Worm (Caenorhabditis elegans) whole organism, L4 larva: Measurements from ENCODE around the gene F22F7.3.

ENCODE experiments used
- F37D6.2 ChIP-seq: sonication (generic microtip); optimal IDR thresholded peaks from 2 replicates; lab custom pipeline; 2016; ENCODE audit warnings: mild to moderate bottlenecking, missing genetic modification characterization, missing compliant biosample characterization
- T26A8.4 ChIP-seq: fragments of 200-800 bp; sonication (Bioruptor generic); IDR thresholded peaks from 2 replicates; pipeline ENCODE4 v1.3.6; 2022; ENCODE audit warnings: missing genetic modification characterization, missing compliant biosample characterization
- Y75B8A.6 ChIP-seq: fragments of 200-800 bp; sonication (Bioruptor generic); IDR thresholded peaks from 2 replicates; pipeline ENCODE4 v1.3.6; 2022; ENCODE audit warnings: missing genetic modification reagents, missing genetic modification characterization, missing compliant biosample characterization
- ZK337.2 ChIP-seq: fragments of 200-800 bp; sonication (Bioruptor generic); IDR thresholded peaks from 2 replicates; pipeline ENCODE4 v1.3.6; 2022; ENCODE audit warnings: missing genetic modification reagents, missing genetic modification characterization, missing compliant biosample characterization
- aly-2 ChIP-seq: sonication (generic microtip); optimal IDR thresholded peaks from 2 replicates; lab custom pipeline; 2018; ENCODE audit warnings: missing biosample characterization, missing genetic modification characterization
- arid-1 ChIP-seq: fragments of 200-800 bp; sonication (Bioruptor generic); conservative IDR thresholded peaks from 2 replicates; pipeline ENCODE4 v1.3.6; 2022; ENCODE audit warnings: missing genetic modification reagents, missing genetic modification characterization, missing compliant biosample characterization
- attf-4 ChIP-seq: sonication (generic microtip); optimal IDR thresholded peaks from 3 replicates; lab custom pipeline; 2017; ENCODE audit warnings: missing biosample characterization, missing genetic modification characterization
- ceh-20 ChIP-seq: fragments of 200-800 bp; sonication (Bioruptor generic); IDR thresholded peaks from 2 replicates; pipeline ENCODE4 v1.3.6; 2022; ENCODE audit warnings: missing genetic modification reagents, missing genetic modification characterization, missing compliant biosample characterization
- ceh-28 ChIP-seq: fragments of 150-350 bp; optimal IDR thresholded peaks from 2 replicates; lab custom pipeline; 2014; ENCODE audit warnings: missing biosample characterization, missing genetic modification reagents, missing genetic modification characterization
- ceh-32 ChIP-seq: sonication (generic microtip); optimal IDR thresholded peaks from 2 replicates; lab custom pipeline; 2016; ENCODE audit warnings: mild to moderate bottlenecking, missing genetic modification characterization, missing compliant biosample characterization; ENCODE audit not compliant: poor library complexity
- ceh-44 ChIP-seq: fragments of 200-800 bp; sonication (Bioruptor generic); IDR thresholded peaks from 2 replicates; pipeline ENCODE4 v1.3.6; 2022; ENCODE audit warnings: missing genetic modification reagents, missing genetic modification characterization, missing compliant biosample characterization
- cey-2 ChIP-seq: sonication (generic microtip); optimal IDR thresholded peaks from 3 replicates; lab custom pipeline; 2017; ENCODE audit warnings: missing genetic modification characterization, mild to moderate bottlenecking, missing compliant biosample characterization, antibody characterized with exemption, borderline replicate concordance; ENCODE audit not compliant: insufficient read depth
- ctbp-1 ChIP-seq: fragments of 200-800 bp; sonication (Bioruptor generic); IDR thresholded peaks from 2 replicates; pipeline ENCODE4 v1.3.6; 2022; ENCODE audit warnings: missing genetic modification reagents, missing genetic modification characterization, missing compliant biosample characterization
- daf-16 ChIP-seq, 3 experiments: sonication (generic microtip); optimal IDR thresholded peaks; 2 replicates each; lab custom pipeline; 2016 to 2017; ENCODE audit warnings: missing genetic modification characterization in 3 of 3, missing genetic modification reagents in 3 of 3, mild to moderate bottlenecking in 2 of 3, missing compliant biosample characterization in 2 of 3, missing biosample characterization in 1 of 3, moderate library complexity in 1 of 3
- daf-19 ChIP-seq: fragments of 200-800 bp; sonication (Bioruptor generic); conservative IDR thresholded peaks from 2 replicates; pipeline ENCODE4 v1.3.6; 2022; ENCODE audit warnings: missing genetic modification characterization, missing compliant biosample characterization
- dmd-9 ChIP-seq: fragments of 200-800 bp; sonication (Bioruptor generic); IDR thresholded peaks from 2 replicates; pipeline ENCODE4 v1.3.6; 2022; ENCODE audit warnings: missing genetic modification reagents, missing genetic modification characterization, missing compliant biosample characterization
- dpl-1 ChIP-seq: fragments of 150-350 bp; optimal IDR thresholded peaks from 2 replicates; lab custom pipeline; 2014; ENCODE audit warnings: missing biosample characterization, missing genetic modification reagents, missing genetic modification characterization
- dve-1 ChIP-seq: sonication (generic microtip); optimal IDR thresholded peaks from 2 replicates; lab custom pipeline; 2017; ENCODE audit warnings: antibody characterized with exemption, mild to moderate bottlenecking, missing genetic modification characterization, missing compliant biosample characterization; ENCODE audit not compliant: insufficient read depth
- fos-1 ChIP-seq: fragments of 150-350 bp; optimal IDR thresholded peaks from 2 replicates; lab custom pipeline; 2014; ENCODE audit warnings: missing biosample characterization, missing genetic modification characterization
- gei-8 ChIP-seq: fragments of 200-800 bp; sonication (Bioruptor generic); optimal IDR thresholded peaks from 2 replicates; lab custom pipeline; 2018; ENCODE audit warnings: mild to moderate bottlenecking, missing genetic modification characterization, missing compliant biosample characterization
- hif-1 ChIP-seq, 2 experiments: sonication (generic microtip); optimal IDR thresholded peaks; 2 replicates each; lab custom pipeline; 2016 to 2017; ENCODE audit warnings: missing compliant biosample characterization in 2 of 2, missing genetic modification characterization in 2 of 2, missing genetic modification reagents in 2 of 2, missing genotype in 2 of 2, mild to moderate bottlenecking in 1 of 2
- hlh-11 ChIP-seq: fragments of 200-800 bp; sonication (Bioruptor generic); optimal IDR thresholded peaks from 2 replicates; lab custom pipeline; 2018; ENCODE audit warnings: mild to moderate bottlenecking, missing genetic modification characterization, missing compliant biosample characterization
- hlh-30 ChIP-seq: sonication (generic microtip); optimal IDR thresholded peaks from 2 replicates; lab custom pipeline; 2017; ENCODE audit warnings: antibody characterized with exemption, mild to moderate bottlenecking, missing genetic modification characterization, missing compliant biosample characterization; ENCODE audit not compliant: insufficient read depth
- hmg-1.1 ChIP-seq: fragments of 200-800 bp; sonication (Bioruptor generic); IDR thresholded peaks from 2 replicates; pipeline ENCODE4 v1.3.6; 2022; ENCODE audit warnings: missing genetic modification reagents, missing genetic modification characterization, missing compliant biosample characterization
- lin-1 ChIP-seq: fragments of 200-800 bp; sonication (Bioruptor generic); IDR thresholded peaks from 2 replicates; pipeline ENCODE4 v1.3.6; 2022; ENCODE audit warnings: missing genetic modification reagents, missing genetic modification characterization, missing compliant biosample characterization
- lin-29 ChIP-seq: fragments of 200-800 bp; sonication (Bioruptor generic); IDR thresholded peaks from 2 replicates; pipeline ENCODE4 v1.3.6; 2022; ENCODE audit warnings: missing genetic modification reagents, missing genetic modification characterization, missing compliant biosample characterization
- lir-3 ChIP-seq: sonication (generic microtip); optimal IDR thresholded peaks from 2 replicates; lab custom pipeline; 2016; ENCODE audit warnings: mild to moderate bottlenecking, missing genetic modification characterization, missing compliant biosample characterization
- madf-9 ChIP-seq: fragments of 200-800 bp; sonication (Bioruptor generic); conservative IDR thresholded peaks from 2 replicates; pipeline ENCODE4 v1.3.6; 2022; ENCODE audit warnings: missing genetic modification reagents, missing genetic modification characterization, missing compliant biosample characterization
- mep-1 ChIP-seq: fragments of 150-350 bp; sonication (generic microtip); optimal IDR thresholded peaks from 3 replicates; lab custom pipeline; 2014; ENCODE audit warnings: missing biosample characterization, missing genetic modification characterization
- mes-2 ChIP-seq: sonication (generic microtip); optimal IDR thresholded peaks from 2 replicates; lab custom pipeline; 2016; ENCODE audit warnings: missing genotype, mild to moderate bottlenecking, missing genetic modification characterization, missing compliant biosample characterization; ENCODE audit not compliant: poor library complexity, severe bottlenecking
- nhr-11 ChIP-seq: fragments of 150-350 bp; optimal IDR thresholded peaks from 2 replicates; lab custom pipeline; 2014; ENCODE audit warnings: missing biosample characterization, missing genetic modification characterization
- nhr-25 ChIP-seq: sonication (generic microtip); optimal IDR thresholded peaks from 2 replicates; lab custom pipeline; 2017; ENCODE audit warnings: missing genetic modification characterization, mild to moderate bottlenecking, missing compliant biosample characterization, antibody characterized with exemption, moderate library complexity, borderline replicate concordance; ENCODE audit not compliant: insufficient read depth
- nhr-28 ChIP-seq: fragments of 150-350 bp; optimal IDR thresholded peaks from 2 replicates; lab custom pipeline; 2014; ENCODE audit warnings: missing biosample characterization, missing genetic modification characterization
- nhr-6 ChIP-seq: fragments of 150-350 bp; optimal IDR thresholded peaks from 2 replicates; lab custom pipeline; 2014; ENCODE audit warnings: missing biosample characterization, missing genetic modification characterization
- nhr-76 ChIP-seq: fragments of 150-350 bp; optimal IDR thresholded peaks from 2 replicates; lab custom pipeline; 2014; ENCODE audit warnings: missing biosample characterization, missing genetic modification characterization
- nhr-77 ChIP-seq: fragments of 150-350 bp; optimal IDR thresholded peaks from 2 replicates; lab custom pipeline; 2014; ENCODE audit warnings: missing biosample characterization, missing genetic modification characterization
- pha-4 ChIP-seq, 2 experiments: fragments of 150-350 bp in 1 of 2; fragments of 200-800 bp in 1 of 2; sonication (Bioruptor generic) in 1 of 2; IDR thresholded peaks in 1 of 2; optimal IDR thresholded peaks in 1 of 2; 2 replicates each; pipeline versions ENCODE4 v1.3.6 to Lab custom; 2014 to 2022; ENCODE audit warnings: missing genetic modification characterization in 2 of 2, missing genetic modification reagents in 2 of 2, missing biosample characterization in 1 of 2, missing compliant biosample characterization in 1 of 2
- php-3 ChIP-seq: fragments of 200-800 bp; sonication (Bioruptor generic); IDR thresholded peaks from 2 replicates; pipeline ENCODE4 v1.3.6; 2022; ENCODE audit warnings: missing genetic modification reagents, missing genetic modification characterization, missing compliant biosample characterization
- pqm-1 ChIP-seq: sonication (generic microtip); optimal IDR thresholded peaks from 2 replicates; lab custom pipeline; 2017; ENCODE audit warnings: missing biosample characterization, missing genetic modification characterization
- saeg-2 ChIP-seq: fragments of 200-800 bp; sonication (Bioruptor generic); IDR thresholded peaks from 2 replicates; pipeline ENCODE4 v1.3.6; 2022; ENCODE audit warnings: missing genetic modification reagents, missing genetic modification characterization, missing compliant biosample characterization
- sdz-12 ChIP-seq: fragments of 200-800 bp; sonication (Bioruptor generic); optimal IDR thresholded peaks from 2 replicates; lab custom pipeline; 2018; ENCODE audit warnings: mild to moderate bottlenecking, missing genetic modification characterization, missing compliant biosample characterization
- snpc-1.2 ChIP-seq: fragments of 200-800 bp; sonication (Bioruptor generic); IDR thresholded peaks from 2 replicates; pipeline ENCODE4 v1.3.6; 2022; ENCODE audit warnings: missing genetic modification reagents, missing genetic modification characterization, missing compliant biosample characterization
- tag-97 ChIP-seq: fragments of 200-800 bp; sonication (Bioruptor generic); IDR thresholded peaks from 2 replicates; pipeline ENCODE4 v1.3.6; 2022; ENCODE audit warnings: missing genetic modification characterization, missing compliant biosample characterization
- tra-1 ChIP-seq: fragments of 200-800 bp; sonication (Bioruptor generic); IDR thresholded peaks from 2 replicates; pipeline ENCODE4 v1.3.6; 2022; ENCODE audit warnings: missing genetic modification reagents, missing genetic modification characterization, missing compliant biosample characterization
- vab-7 ChIP-seq: fragments of 200-800 bp; sonication (Bioruptor generic); IDR thresholded peaks from 2 replicates; pipeline ENCODE4 v1.3.6; 2022; ENCODE audit warnings: missing genetic modification reagents, missing genetic modification characterization, missing compliant biosample characterization
- zip-2 ChIP-seq: fragments of 150-350 bp; optimal IDR thresholded peaks from 2 replicates; lab custom pipeline; 2014; ENCODE audit warnings: missing biosample characterization, missing genetic modification characterization
- ztf-11 ChIP-seq: fragments of 150-350 bp; optimal IDR thresholded peaks from 2 replicates; lab custom pipeline; 2014; ENCODE audit warnings: missing biosample characterization, missing genetic modification characterization
- ztf-7 ChIP-seq: fragments of 150-350 bp; optimal IDR thresholded peaks from 2 replicates; lab custom pipeline; 2014; ENCODE audit warnings: missing biosample characterization, missing genetic modification characterization

The F22F7.3 gene

DNA sequence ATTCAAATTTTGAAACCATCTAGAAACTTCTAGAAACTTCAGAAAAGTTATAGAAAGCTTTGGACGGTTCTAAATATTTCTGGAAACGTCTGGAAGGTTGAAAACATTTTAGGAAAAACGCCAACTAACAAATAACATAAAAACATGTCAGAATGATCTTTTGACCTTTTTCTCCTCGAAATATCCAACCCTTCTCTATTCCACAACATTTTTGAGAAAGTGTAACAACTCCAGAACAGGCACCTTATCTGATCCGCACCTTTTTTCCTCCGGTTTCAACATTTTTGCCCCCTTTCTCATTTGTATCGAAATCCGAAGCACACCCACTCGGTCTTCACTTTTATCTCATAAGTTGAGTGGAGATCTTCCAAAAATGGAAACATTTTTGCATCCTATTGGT, at the start of gene F22F7.3:
TSS of gene F22F7.3 (plus strand) at position 301 of the 400 bp plus-strand sequence.
- TF ChIP-seq ceh-20 = no peak
- TF ChIP-seq nhr-25 (tag; lab: Kevin White, UChicago) = no peak
- TF ChIP-seq daf-19 (GFP tag; lab: Robert Waterston, UW) = no peak
- no peak for TF ChIP-seq ceh-32
- TF ChIP-seq dmd-9 (GFP tag; lab: Robert Waterston, UW) = no peak
- TF ChIP-seq ctbp-1 (GFP tag; lab: Robert Waterston, UW) = no peak
- no peak for TF ChIP-seq hlh-30 (tag; lab: Kevin White, UChicago)
- no peak for TF ChIP-seq nhr-28

DNA sequence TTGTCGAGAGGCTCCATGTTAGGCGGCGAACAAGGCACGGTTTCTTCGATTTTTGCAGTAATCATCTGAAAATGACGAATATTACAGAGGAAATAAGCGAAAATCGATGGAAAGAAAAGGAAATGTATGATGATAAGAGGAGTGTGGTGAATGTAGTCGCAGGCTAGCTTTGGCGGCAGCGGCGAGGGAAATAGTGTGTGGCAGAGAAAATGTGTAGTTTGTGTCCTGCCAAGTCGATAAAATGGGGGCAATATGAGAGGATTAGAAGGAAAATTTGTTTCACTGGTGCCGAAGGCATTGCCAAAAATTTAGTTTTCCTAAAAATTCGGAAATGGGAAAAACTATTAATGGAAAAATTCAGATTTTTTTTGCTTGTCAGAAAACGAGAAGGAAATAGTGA, 43.7 kb upstream of the F22F7.3 start, which contains the start of gene nhr-86:
TSS of gene nhr-86 (minus strand) at position 71 of the 400 bp plus-strand sequence.
- no peak for TF ChIP-seq T26A8.4 (GFP tag; lab: Robert Waterston, UW)
- TF ChIP-seq ZK337.2 (GFP tag; lab: Robert Waterston, UW) = no peak
- TF ChIP-seq saeg-2 = no peak
- TF ChIP-seq Y75B8A.6 (GFP tag; lab: Robert Waterston, UW) = no peak
- peak; percentile 10 for TF ChIP-seq dve-1 (tag; lab: Kevin White, UChicago)
- no peak for TF ChIP-seq tra-1 (GFP tag; lab: Robert Waterston, UW)
- TF ChIP-seq pha-4 (GFP tag; IDR thresholded peaks at IDR 0.05; lab: Robert Waterston, UW) = no peak
- no peak for TF ChIP-seq pha-4 (tag; optimal IDR thresholded peaks at IDR 0.05; lab: Kevin White, UChicago)
- no peak for TF ChIP-seq vab-7
- no peak for TF ChIP-seq ztf-7 (tag; lab: Kevin White, UChicago)
- no peak for TF ChIP-seq attf-4
- TF ChIP-seq gei-8 (GFP tag; lab: Kevin White, UChicago) = no peak
- no peak for TF ChIP-seq tag-97 (GFP tag; lab: Robert Waterston, UW)
- TF ChIP-seq hlh-11 (tag; lab: Kevin White, UChicago) = peak; percentile 25
- no peak for TF ChIP-seq madf-9 (GFP tag; lab: Robert Waterston, UW)
- TF ChIP-seq lin-1 (GFP tag; lab: Robert Waterston, UW) = no peak
- no peak for TF ChIP-seq php-3 (GFP tag; lab: Robert Waterston, UW)
- no peak for TF ChIP-seq nhr-11 (tag; lab: Kevin White, UChicago)
- no peak for TF ChIP-seq arid-1 (GFP tag; lab: Robert Waterston, UW)
- no peak for TF ChIP-seq dpl-1 (GFP tag; lab: Kevin White, UChicago)
- TF ChIP-seq sdz-12 = no peak
- TF ChIP-seq aly-2 = no peak
- no peak for TF ChIP-seq lir-3 (tag; lab: Kevin White, UChicago)
- TF ChIP-seq F37D6.2 (tag; lab: Kevin White, UChicago) = no peak
- peak; percentile 13 for TF ChIP-seq mes-2 (tag; lab: Kevin White, UChicago)
- no peak for TF ChIP-seq nhr-76 (tag; lab: Kevin White, UChicago)
- no peak for TF ChIP-seq ceh-28 (tag; lab: Kevin White, UChicago)
- TF ChIP-seq nhr-6 (tag; lab: Kevin White, UChicago) = no peak
- no peak for TF ChIP-seq fos-1 (tag; lab: Kevin White, UChicago)
- TF ChIP-seq daf-16 (GFP tag; optimal IDR thresholded peaks at IDR 0.05; lab: Kevin White, UChicago) = no peak
- peak; percentile 7 for TF ChIP-seq daf-16 (tag; optimal IDR thresholded peaks at IDR 0.05; lab: Kevin White, UChicago)
- TF ChIP-seq mep-1 (tag; lab: Kevin White, UChicago) = peak; percentile 3
- no peak for TF ChIP-seq nhr-25 (tag; lab: Kevin White, UChicago)
- no peak for TF ChIP-seq nhr-77 (tag; lab: Kevin White, UChicago)
- no peak for TF ChIP-seq snpc-1.2 (GFP tag; lab: Robert Waterston, UW)
- no peak for TF ChIP-seq ceh-44 (GFP tag; lab: Robert Waterston, UW)
- TF ChIP-seq pqm-1 = peak; percentile 19
- TF ChIP-seq lin-29 (GFP tag; lab: Robert Waterston, UW) = no peak
- no peak for TF ChIP-seq hlh-30 (tag; lab: Kevin White, UChicago)
- 0 out of 2 replicates have a peak, but pooled peaks have one; percentile 12 for TF ChIP-seq hmg-1.1
- TF ChIP-seq zip-2 (tag; lab: Kevin White, UChicago) = no peak
- TF ChIP-seq cey-2 = no peak
- TF ChIP-seq hif-1 (tag; optimal IDR thresholded peaks at IDR 0.05; lab: Kevin White, UChicago) = peak in 1 of 2 experiments; percentile 12
- TF ChIP-seq ztf-11 = no peak
